Fruit fly (Drosophila melanogaster): ENCODE results near the gene Mdh1.

Gene Mdh1

DNA sequence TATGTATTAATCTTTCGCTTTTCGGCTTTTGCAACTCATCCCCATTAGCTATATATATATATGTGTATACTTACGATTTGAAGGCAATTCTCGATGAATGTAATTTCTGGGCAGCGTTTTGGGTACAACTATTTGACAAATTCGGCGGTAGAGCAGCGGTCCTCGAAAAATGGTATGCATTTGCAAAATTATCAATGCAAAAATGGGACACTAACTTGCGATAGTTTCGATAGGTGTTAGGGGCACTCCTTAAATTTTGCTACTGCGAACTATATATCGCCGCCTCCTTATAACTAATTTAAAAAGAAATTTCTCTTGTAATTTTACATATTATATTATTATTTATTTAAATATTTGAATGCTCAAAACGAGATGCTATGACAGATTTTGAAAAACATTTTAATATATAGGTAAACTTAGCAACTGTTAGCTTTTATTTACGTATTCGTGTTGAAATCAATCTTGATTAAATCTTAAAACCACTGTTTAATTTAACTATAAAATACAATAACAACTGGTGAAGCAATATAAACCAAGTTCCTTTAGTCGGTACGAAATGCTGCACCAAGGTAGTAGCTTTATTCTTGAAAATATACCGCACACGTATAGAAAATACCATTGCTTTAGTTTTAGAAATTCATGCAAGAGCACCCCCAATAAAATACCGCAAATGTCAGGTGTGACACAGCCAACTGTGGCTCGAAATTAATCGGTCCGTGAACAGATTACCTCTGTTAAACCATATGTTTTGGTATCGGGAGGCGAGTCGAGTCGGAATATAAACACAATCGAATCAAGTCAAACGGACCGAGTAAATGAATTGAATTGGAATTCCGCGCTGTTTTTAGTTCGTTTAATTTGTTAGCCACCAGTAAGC is 17.4 kb upstream of the Mdh1 start, which contains the start of the genes CG5355 and Klp31E:
Gene CG5355, minus strand, starts transcription at position 213 of the 877 bp plus-strand sequence.
Gene Klp31E, plus strand, starts transcription at position 767 of the 877 bp plus-strand sequence.
- TF ChIP-seq CG17801 (GFP tag; optimal IDR thresholded peaks at IDR 0.05; ENCODE audit: partially characterized antibody): no peak

DNA sequence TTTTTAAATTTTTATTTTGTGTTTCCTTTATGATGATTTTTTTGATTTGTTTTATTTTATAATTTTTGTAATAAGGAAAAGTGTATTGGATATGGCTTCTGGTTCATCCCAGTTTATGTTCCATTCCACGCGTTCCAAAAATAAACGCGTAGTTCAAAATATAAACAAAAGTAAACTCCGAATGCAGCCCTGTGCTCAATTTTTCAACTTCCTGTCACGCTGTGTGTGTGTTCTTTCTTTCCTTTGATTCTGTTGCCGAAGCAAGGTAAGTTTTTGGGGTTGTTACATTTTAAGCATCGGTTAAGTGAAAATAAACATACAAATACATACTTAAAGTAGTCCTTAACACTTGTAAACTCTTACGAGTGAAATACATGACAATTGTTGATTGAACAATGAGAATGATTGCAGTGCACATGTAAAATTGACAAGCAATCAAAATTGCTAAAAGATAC is 12.0 kb upstream of the Mdh1 start, which contains the start of the genes Ip259 and RpS27A:
Gene Ip259, plus strand, starts transcription at position 231 of the 455 bp plus-strand sequence.
Gene RpS27A, plus strand, starts transcription at position 231 of the 455 bp plus-strand sequence.
- TF ChIP-seq CG17801 (GFP tag; optimal IDR thresholded peaks at IDR 0.05; ENCODE audit: partially characterized antibody): peak; percentile 83

DNA sequence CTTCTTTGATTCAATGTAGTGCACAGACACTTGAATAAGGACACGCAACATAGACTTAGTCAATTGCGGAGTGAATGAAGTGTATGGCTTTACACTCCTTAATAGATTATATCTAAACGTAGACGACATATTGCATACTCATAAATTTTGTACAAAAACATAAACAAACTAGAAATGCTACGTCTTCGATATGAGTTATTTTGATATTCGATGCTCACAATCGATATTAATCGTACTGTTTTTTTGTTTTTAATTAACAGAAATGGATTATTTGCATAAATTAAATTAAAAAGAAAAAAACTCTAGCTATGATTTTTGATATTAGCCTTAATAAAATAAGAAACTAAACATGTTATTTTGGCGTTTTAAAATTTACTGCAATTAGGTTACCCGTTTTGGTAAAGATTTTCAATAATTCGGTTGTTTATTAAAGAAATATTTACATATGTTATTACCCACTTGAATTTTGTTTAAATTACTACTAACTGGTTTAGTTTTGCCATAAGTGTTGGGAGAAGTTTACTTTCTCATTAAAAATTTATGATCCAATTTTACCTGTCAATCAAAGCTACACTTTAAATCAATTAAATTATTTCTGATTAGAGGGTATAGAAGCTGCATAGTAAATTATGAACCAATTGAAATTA is 9.0 kb upstream of the Mdh1 start, which contains the start of the genes CG17768, LSm-4 and Ir31a:
Gene CG17768, minus strand, starts transcription at position 196 of the 647 bp plus-strand sequence.
Gene LSm-4, minus strand, starts transcription at position 196 of the 647 bp plus-strand sequence.
Gene Ir31a, plus strand, starts transcription at position 558 of the 647 bp plus-strand sequence.
- no peak for TF ChIP-seq CG17801 (GFP tag; optimal IDR thresholded peaks at IDR 0.05; ENCODE audit: partially characterized antibody)

DNA sequence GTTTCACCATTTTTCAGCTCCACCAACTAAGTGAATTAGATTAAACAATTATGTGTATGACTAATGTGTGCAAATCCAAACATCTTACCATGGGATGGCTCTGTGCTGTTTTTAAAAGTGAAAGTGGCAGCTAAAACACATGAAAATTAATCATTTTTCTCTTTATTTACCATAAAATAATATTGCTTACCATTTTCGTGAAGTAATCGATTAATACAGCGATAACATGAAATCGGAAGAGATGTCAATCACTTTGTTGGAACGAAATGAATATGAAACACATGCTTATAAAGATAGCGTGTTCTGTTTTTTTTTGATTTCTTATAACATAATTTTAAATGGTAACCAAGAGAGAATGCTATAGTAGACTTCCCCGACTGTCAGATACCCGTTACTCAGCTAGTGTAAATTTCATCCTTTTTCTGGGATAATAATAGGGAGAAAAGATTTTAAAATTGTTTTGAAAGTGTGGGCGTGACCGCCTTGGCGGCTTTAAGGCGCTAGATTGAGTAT is 7.7 kb upstream of the Mdh1 start:
- TF ChIP-seq CG17801 (GFP tag; optimal IDR thresholded peaks at IDR 0.05; ENCODE audit: partially characterized antibody): no peak

DNA sequence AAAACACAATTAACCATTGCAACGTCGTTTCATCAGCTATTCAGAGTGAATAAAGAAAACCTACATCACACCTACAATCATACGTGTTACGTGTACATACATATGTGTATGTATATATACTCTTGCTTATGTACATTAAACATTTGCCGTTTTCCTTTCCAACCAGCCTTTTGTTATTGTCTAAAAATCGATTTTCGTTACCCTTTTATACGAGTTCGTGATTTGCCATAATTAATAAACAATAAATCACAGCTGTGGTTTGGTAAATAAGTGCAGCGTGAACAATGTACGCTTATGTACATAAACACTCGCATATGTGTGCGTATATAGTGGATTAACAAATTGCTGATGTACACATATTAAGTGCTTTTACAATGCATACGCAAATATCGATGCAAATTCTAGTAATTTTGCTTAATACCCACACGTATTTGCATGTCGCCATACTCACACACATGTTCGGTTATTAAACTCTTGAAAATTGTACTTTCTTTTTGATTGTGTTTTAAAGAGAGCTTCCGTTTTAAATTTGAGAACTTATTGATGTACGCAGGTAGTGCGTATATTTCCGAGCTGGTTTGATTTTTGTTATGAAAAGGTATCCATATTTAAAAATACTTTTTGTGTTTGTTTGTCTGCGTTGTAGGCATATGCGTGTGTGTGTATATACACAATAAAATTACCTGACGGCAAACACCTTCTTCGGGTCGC is 900 bp upstream of the Mdh1 start:
- TF ChIP-seq CG17801 (GFP tag; optimal IDR thresholded peaks at IDR 0.05; ENCODE audit: partially characterized antibody): no peak

DNA sequence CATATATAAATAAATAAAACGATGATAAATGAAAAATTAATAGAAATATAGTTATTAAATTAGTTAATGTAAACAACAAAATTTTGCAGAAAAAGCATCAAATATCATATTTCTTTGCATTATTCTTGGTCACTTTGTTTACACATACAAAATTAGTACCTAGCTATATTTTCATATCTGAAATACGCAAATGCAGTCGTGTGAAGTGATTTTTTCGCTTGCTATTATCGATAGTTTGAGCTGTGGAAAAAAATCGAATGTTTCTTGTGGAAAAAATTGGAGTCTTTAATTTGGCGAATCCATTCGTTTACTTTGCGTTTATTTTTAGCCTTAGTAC is 324 bp upstream of the Mdh1 start, which contains the start of gene Cnot4:
Gene Cnot4, plus strand, starts transcription at position 229 of the 337 bp plus-strand sequence.
- TF ChIP-seq CG17801 (GFP tag; optimal IDR thresholded peaks at IDR 0.05; ENCODE audit: partially characterized antibody): peak; percentile 4

DNA sequence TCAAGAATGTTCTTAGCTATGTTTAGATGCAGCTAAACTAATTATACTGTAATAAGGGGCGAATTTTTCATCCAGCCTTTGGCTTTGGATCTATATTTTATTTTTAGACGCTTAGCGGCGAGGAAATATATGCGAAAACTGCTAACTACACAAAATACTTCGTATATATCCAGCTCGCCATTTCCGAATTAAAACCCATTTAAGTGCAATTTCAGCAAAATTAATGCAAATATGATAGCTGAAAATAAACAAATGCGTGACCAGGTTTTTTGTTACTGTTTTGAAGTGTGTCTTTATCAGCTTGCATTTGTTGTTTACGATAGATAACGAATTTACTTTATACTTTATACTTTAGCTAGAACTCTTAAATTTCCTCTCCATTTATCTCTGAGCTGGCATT is 1.1 kb downstream of the Mdh1 start:
- peak; percentile 8 for TF ChIP-seq CG17801 (GFP tag; optimal IDR thresholded peaks at IDR 0.05; ENCODE audit: partially characterized antibody)

DNA sequence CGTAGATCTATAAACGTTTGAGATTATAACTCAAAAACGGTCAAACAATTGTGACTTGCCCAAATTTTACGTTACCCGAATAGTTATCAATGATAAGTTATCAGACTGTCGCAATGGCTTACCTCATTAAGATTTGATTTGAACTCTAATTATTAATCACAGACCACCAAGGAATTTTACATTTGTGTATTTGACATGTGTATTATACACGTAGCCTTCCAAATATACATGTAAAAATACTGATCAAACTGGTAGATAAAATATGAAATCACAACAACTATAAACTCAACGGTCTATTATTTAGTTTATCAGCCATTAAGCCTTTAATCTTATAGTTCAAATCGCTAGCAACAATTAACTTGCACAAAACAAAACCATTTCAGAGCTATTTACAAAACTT is 2.7 kb downstream of the Mdh1 start:
- TF ChIP-seq CG17801 (GFP tag; optimal IDR thresholded peaks at IDR 0.05; ENCODE audit: partially characterized antibody): no peak

DNA sequence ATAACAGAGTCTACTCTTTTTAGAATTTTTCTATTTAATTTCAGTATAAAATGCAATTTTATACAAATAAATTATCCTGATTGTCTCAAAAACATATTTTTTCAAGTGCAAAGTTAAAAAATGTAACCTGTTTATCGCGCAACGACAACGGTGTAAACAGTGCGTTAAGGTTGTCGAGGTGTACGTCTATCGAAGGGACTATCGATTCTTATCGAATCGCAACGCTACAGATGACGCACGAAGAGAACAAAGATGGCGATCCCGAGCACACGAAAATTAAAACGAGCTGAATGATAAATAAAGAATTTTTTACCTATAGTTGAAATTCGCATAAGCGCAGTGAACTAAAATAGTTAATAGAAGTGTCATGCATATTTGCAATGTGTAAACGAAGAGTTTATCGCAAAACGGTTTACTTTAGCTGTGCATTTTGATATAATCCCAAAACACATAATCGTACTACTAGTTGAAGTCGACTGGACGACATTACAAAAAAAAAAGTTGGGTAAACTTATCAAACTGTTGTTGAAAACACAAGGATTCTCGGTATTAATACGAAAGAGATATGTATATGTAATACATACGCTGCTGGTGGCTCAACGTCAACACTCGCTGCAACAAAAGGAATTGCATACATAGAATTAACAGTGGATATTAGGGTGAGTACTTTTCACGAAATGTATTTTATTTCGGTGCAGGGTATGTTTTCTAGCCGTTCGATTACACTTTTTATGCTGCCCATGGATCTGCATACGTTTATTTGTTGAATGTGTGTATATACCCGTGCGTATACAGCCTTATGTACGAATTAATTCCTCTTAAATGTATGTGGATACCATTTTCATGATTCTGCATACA is 8.0 kb downstream of the Mdh1 start, which contains the start of gene da:
Gene da, plus strand, starts transcription at position 237 of the 858 bp plus-strand sequence.
- peak; percentile 41 for TF ChIP-seq CG17801 (GFP tag; optimal IDR thresholded peaks at IDR 0.05; ENCODE audit: partially characterized antibody)

DNA sequence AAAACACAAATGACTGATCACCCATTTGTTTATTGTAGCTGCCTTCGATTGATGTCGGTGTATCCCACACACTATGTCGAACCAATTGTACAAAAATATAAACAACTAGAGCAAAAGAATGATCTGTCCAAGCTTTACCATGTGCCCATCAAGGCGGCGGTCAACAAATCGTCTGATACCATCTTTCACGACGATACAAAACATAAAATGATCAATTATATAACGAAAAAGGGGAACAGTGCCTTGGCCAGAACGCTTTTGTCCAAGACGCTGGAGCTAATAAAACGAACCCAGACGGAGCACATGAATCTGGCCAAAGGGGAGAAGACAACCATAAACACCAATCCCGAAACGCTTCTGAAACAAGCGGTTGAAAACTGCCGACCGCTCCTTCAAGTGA is 9.3 kb downstream of the Mdh1 start:
- no peak for TF ChIP-seq CG17801 (GFP tag; optimal IDR thresholded peaks at IDR 0.05; ENCODE audit: partially characterized antibody)

DNA sequence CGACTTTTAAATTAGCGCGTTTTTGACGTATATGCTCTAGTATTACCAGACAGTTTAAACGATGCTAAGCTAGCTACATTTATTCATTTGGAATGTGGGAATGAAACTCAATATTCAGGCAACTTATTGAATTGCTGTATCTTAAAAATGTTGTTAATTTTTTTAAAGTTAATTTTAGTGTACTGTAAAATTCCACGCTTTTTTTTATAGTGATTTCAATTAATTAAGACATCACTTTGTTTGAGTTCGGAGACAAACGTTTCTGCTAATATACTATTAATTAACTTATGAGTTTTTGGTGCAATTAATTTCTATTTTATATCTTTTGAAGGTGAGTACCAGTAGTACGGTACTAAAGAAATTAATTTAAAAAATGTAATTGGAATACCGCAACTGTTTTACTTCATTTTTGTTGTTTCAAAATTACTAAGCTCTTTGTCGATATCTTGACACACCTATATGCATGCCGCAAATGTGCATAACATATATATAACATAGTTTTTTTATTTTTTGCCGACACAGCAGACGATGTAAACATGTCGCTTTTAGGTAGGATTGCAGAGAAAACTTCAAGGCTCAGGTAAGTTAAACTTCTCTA is 9.8 kb downstream of the Mdh1 start, which contains the start of the genes Cdk1 and mRpS7:
Gene Cdk1, minus strand, starts transcription at position 55 of the 598 bp plus-strand sequence.
Gene mRpS7, plus strand, starts transcription at position 455 of the 598 bp plus-strand sequence.
- peak; percentile 36 for TF ChIP-seq CG17801 (GFP tag; optimal IDR thresholded peaks at IDR 0.05; ENCODE audit: partially characterized antibody)

DNA sequence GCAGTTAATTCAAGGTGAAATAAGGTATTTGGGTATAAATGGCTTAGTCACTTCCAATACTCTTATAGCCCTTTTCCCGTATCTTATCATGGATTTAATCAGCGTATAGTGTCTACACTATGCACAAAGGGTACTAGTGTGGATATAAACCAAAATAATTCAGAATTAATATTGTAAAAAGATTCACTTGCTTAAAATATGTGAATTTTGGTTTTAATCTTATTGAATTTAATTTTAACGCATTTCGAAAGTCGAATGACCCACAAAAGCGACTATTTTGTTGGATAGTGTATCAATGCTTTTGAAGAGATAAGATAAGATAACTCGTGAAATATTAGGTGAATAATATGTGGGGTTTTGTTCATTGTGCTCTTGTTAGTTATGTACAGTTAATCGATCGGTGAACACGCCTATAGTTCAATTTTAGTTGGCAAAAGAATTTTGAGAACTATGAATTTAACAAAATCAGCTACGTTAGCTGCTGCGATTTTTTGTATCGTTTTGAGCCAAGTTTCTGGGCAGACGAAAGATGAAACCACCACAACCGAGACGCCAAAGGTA is 14.2 kb downstream of the Mdh1 start, which contains the start of gene CG5096:
Gene CG5096, plus strand, starts transcription at position 374 of the 561 bp plus-strand sequence.
- TF ChIP-seq CG17801 (GFP tag; optimal IDR thresholded peaks at IDR 0.05; ENCODE audit: partially characterized antibody): peak; percentile 33

DNA sequence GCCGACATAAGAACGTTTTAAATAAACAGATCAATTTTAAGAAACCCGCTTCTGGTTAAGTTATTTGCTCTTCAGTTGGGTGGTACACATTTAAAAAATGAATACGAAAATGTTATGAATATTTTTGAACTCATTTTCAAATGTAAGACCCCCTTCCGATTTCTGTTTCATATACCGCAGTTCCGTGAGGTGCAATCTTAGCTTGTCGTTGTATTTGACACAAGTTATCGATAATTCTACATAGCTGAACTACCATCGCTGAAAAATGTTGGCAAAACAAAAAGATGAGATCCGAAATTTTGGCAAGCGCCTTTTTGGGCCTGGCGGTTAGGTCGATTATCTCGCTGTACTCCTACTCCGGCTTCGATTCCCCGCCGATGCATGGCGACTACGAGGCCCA is 16.3 kb downstream of the Mdh1 start, which contains the start of gene gny:
Gene gny, plus strand, starts transcription at position 239 of the 400 bp plus-strand sequence.
- TF ChIP-seq CG17801 (GFP tag; optimal IDR thresholded peaks at IDR 0.05; ENCODE audit: partially characterized antibody): no peak

All from ovary, adult (tissue).